Fruit fly (Drosophila melanogaster): ENCODE measurements around the gene Nost.
A peak's percentile ranks its signal among the peaks of the same experiment; 100 is the strongest.

Gene Nost

dm6 chrX:9044857-9045256, 14.9 kb downstream of the Nost start:
- peak; percentile 39 for TF ChIP-seq Eip78C (GFP tag)
- TF ChIP-seq svp (GFP tag): peak; percentile 41
- no peak for TF ChIP-seq Sox102F (GFP tag; optimal IDR thresholded peaks at IDR 0.05)

- TF ChIP-seq achi (GFP tag; optimal IDR thresholded peaks at IDR 0.05): peak; percentile 34
- TF ChIP-seq pdm3 (GFP tag; optimal IDR thresholded peaks at IDR 0.05): peak; percentile 41
- TF ChIP-seq fd59A (GFP tag; optimal IDR thresholded peaks at IDR 0.05): peak; percentile 5
- peak; percentile 23 for TF ChIP-seq CG6792 (GFP tag; optimal IDR thresholded peaks at IDR 0.05)
- TF ChIP-seq spab (GFP tag; optimal IDR thresholded peaks at IDR 0.05): peak; percentile 32
- peak; percentile 64 for TF ChIP-seq svp (GFP tag)
- no peak for TF ChIP-seq CG16779 (tag; optimal IDR thresholded peaks at IDR 0.05)
- TF ChIP-seq Met (GFP tag; optimal IDR thresholded peaks at IDR 0.05): peak; percentile 25
- TF ChIP-seq Hr4 (GFP tag; optimal IDR thresholded peaks at IDR 0.05): no peak
- TF ChIP-seq dac (GFP tag; optimal IDR thresholded peaks at IDR 0.05): no peak
- 0 out of 2 replicates have a peak, but pooled peaks have one; percentile 9 for TF ChIP-seq CG15336 (GFP tag; IDR thresholded peaks at IDR 0.05)
- no peak for TF ChIP-seq CG8319 (GFP tag; optimal IDR thresholded peaks at IDR 0.05)
- TF ChIP-seq Sox15 (GFP tag; optimal IDR thresholded peaks at IDR 0.05): no peak
- no peak for TF ChIP-seq CG11902 (GFP tag; optimal IDR thresholded peaks at IDR 0.05)
- peak; percentile 46; the same call in 1 of the 3 replicates for TF ChIP-seq CG8119 (GFP tag; IDR thresholded peaks at IDR 0.05)
- peak; percentile 28 for TF ChIP-seq CG3032 (tag; optimal IDR thresholded peaks at IDR 0.05)
- TF ChIP-seq Eip75B (GFP tag; optimal IDR thresholded peaks at IDR 0.05): peak; percentile 20
- TF ChIP-seq Ets96B (tag; optimal IDR thresholded peaks at IDR 0.05): peak; percentile 43
- peak; percentile 41 for TF ChIP-seq CG10669 (GFP tag; optimal IDR thresholded peaks at IDR 0.05)
- TF ChIP-seq Hr39 (GFP tag; optimal IDR thresholded peaks at IDR 0.05): peak; percentile 35
- no peak for TF ChIP-seq Blimp-1 (GFP tag; optimal IDR thresholded peaks at IDR 0.05)
- TF ChIP-seq esn (GFP tag; optimal IDR thresholded peaks at IDR 0.05): peak; percentile 32
- no peak for TF ChIP-seq CG11294 (GFP tag; IDR thresholded peaks at IDR 0.05)
- peak; percentile 15 for TF ChIP-seq CG32006 (GFP tag; optimal IDR thresholded peaks at IDR 0.05)
- peak; percentile 4 for TF ChIP-seq vri (GFP tag; optimal IDR thresholded peaks at IDR 0.05)
- TF ChIP-seq eg (GFP tag; IDR thresholded peaks at IDR 0.05): no peak
- TF ChIP-seq dsx (GFP tag; optimal IDR thresholded peaks at IDR 0.05; ENCODE audit: poor library complexity, severe bottlenecking): no peak
- TF ChIP-seq fd85E (GFP tag; optimal IDR thresholded peaks at IDR 0.05): no peak
- no peak for TF ChIP-seq Eip93F (GFP tag; optimal IDR thresholded peaks at IDR 0.05)
- peak; percentile 44 for TF ChIP-seq CG8632 (GFP tag; optimal IDR thresholded peaks at IDR 0.05)
- no peak for TF ChIP-seq fkh (GFP tag; optimal IDR thresholded peaks at IDR 0.05)
- TF ChIP-seq ss (GFP tag; optimal IDR thresholded peaks at IDR 0.05): no peak
- no peak for TF ChIP-seq net (GFP tag; optimal IDR thresholded peaks at IDR 0.05)
- peak; percentile 15 for TF ChIP-seq CG34406 (GFP tag; optimal IDR thresholded peaks at IDR 0.05)
- TF ChIP-seq CG6163 (GFP tag; IDR thresholded peaks at IDR 0.05): peak; percentile 50
- TF ChIP-seq CG11762 (GFP tag; optimal IDR thresholded peaks at IDR 0.05; ENCODE audit: insufficient read depth): no peak
- TF ChIP-seq OdsH (GFP tag; optimal IDR thresholded peaks at IDR 0.05): peak; percentile 34
- TF ChIP-seq CG6276 (GFP tag; optimal IDR thresholded peaks at IDR 0.05): no peak
- TF ChIP-seq lz (GFP tag; optimal IDR thresholded peaks at IDR 0.05): peak; percentile 26
- no peak for TF ChIP-seq Sox102F (GFP tag; optimal IDR thresholded peaks at IDR 0.05)
- TF ChIP-seq CG4318 (GFP tag; optimal IDR thresholded peaks at IDR 0.05): no peak
- TF ChIP-seq CG6854 (GFP tag; optimal IDR thresholded peaks at IDR 0.05): no peak
- peak; percentile 6 for TF ChIP-seq Sox14 (GFP tag; optimal IDR thresholded peaks at IDR 0.05)
- peak; percentile 22 for TF ChIP-seq CG31627 (GFP tag; optimal IDR thresholded peaks at IDR 0.05)
- TF ChIP-seq CG9139 (GFP tag; optimal IDR thresholded peaks at IDR 0.05): no peak
- peak; percentile 86 for TF ChIP-seq Eip78C (GFP tag)
- TF ChIP-seq acj6 (GFP tag; optimal IDR thresholded peaks at IDR 0.05): peak; percentile 33
- peak; percentile 31 for TF ChIP-seq Smox (GFP tag; optimal IDR thresholded peaks at IDR 0.05)
- no peak for TF ChIP-seq Hr38 (GFP tag; optimal IDR thresholded peaks at IDR 0.05)
Measured at dm6 chrX:9046383-9046941, 16.5 kb downstream of the Nost start.

All from whole organism, prepupa.